Fruit fly (Drosophila melanogaster) whole organism: ENCODE results near the gene pinta.

ENCODE experiments used
- CG8478 ChIP-seq: fragments of >200 bp; optimal IDR thresholded peaks from 2 replicates; lab custom pipeline; 2018; ENCODE audit warnings: inconsistent platforms
- Dll ChIP-seq: fragments of >200 bp; optimal IDR thresholded peaks from 2 replicates; lab custom pipeline; 2017
- EcR ChIP-seq, 2 experiments: fragments of >200 bp; optimal IDR thresholded peaks; 2 replicates each; lab custom pipeline; 2017; ENCODE audit warnings: missing biosample characterization in 2 of 2, missing genetic modification characterization in 2 of 2, missing genetic modification reagents in 2 of 2
- pan ChIP-seq: fragments of >200 bp; optimal IDR thresholded peaks from 2 replicates; lab custom pipeline; 2017
- psq ChIP-seq: fragments of >200 bp; optimal IDR thresholded peaks from 2 replicates; lab custom pipeline; 2017
- usp ChIP-seq: fragments of >200 bp; optimal IDR thresholded peaks from 2 replicates; lab custom pipeline; 2017; ENCODE audit warnings: missing biosample characterization, missing genetic modification characterization, mixed read lengths

pinta gene

DNA sequence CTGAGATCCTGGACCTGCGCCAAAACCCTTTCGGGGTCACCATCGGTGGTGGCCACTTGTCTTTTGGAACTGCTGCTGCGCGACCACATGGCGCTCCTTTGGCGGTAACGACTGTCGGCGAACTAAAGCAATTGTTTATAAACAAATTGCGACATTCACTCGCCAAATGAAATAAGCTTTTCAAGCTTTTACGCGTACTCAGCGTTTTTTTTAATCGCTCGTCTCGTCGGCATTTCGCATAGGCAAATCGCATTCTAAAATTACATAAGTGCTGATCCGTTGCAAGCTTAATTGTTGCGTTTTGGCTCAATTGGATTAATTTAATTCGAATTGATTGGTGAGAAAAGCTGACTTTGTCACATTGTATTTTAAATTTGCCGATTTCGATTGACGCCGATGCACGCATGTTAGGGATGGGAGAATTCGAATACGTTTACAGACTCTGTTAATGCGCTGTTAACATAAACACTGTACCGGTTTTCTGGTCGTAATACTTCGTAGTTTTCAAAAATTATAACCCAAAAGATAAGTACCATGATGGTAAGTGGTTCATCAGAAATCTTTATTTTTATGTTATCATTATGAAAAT lies at the start of gene pinta:
pinta (minus strand) TSS at position 328 of the 589 bp plus-strand sequence.
- no peak for TF ChIP-seq Dll
- TF ChIP-seq pan: no peak
- TF ChIP-seq EcR (GFP tag; optimal IDR thresholded peaks at IDR 0.05; lab: Kevin White, UChicago): no peak
- no peak for TF ChIP-seq usp (GFP tag; lab: Kevin White, UChicago)
- TF ChIP-seq CG8478 (lab: Kevin White, UChicago): no peak
- no peak for TF ChIP-seq psq

- no peak for TF ChIP-seq EcR (GFP tag; optimal IDR thresholded peaks at IDR 0.05; lab: Kevin White, UChicago)
- no peak for TF ChIP-seq Dll
- TF ChIP-seq pan: no peak
- no peak for TF ChIP-seq psq
- no peak for TF ChIP-seq CG8478 (lab: Kevin White, UChicago)
- TF ChIP-seq usp (GFP tag; lab: Kevin White, UChicago): no peak
These were observed 45.3 kb upstream of the pinta start for dm6 chr3R:22470064-22470463.

DNA sequence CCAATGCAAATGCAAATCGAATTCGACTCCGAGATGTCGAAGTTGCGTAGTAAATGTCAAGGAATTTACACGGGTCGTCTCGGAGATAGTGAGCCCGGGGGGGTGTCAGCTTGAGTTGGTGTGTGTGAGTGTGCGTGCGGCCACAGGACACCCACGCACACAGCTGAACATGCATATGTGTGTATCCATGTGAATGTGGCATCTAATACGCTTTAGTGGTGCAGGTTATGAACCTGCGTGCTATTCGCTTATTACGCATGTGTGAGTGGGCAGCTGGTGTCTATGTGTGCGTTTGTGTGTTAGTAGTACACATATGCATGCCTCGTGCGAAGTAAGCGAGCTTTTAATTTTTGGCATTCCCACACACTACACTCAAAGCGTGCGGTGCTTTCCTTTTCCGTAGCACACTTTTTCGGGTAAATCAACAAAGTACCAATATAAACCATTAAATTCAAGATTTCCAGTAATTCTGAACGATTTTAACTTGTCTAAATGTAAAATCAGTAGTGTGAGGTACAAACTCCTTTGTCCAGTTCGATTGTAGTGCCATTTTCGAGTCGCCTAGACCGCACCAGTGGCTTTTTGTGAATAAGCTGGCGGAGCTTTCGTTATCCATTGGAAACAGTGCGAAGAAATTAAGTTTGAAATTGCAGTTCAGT lies 44.2 kb upstream of the pinta start:
- TF ChIP-seq Dll (no peak), CG8478 (lab: Kevin White, UChicago) (no peak), psq (no peak), pan (no peak), usp (GFP tag; lab: Kevin White, UChicago) (no peak), EcR (GFP tag; optimal IDR thresholded peaks at IDR 0.05; lab: Kevin White, UChicago) (no peak)

- TF ChIP-seq EcR (GFP tag; optimal IDR thresholded peaks at IDR 0.05; lab: Kevin White, UChicago): no peak
- no peak for TF ChIP-seq pan
- TF ChIP-seq CG8478 (lab: Kevin White, UChicago): no peak
- TF ChIP-seq psq: no peak
- TF ChIP-seq usp (GFP tag; lab: Kevin White, UChicago): no peak
- TF ChIP-seq Dll: no peak
These were observed 43.3 kb upstream of the pinta start, which contains the start of the genes CG5377 and Nrx-1 for dm6 chr3R:22467939-22468571. TSS of gene CG5377 (minus strand) at chr3R:22468157. TSS of gene Nrx-1 (plus strand) at chr3R:22468512.

DNA sequence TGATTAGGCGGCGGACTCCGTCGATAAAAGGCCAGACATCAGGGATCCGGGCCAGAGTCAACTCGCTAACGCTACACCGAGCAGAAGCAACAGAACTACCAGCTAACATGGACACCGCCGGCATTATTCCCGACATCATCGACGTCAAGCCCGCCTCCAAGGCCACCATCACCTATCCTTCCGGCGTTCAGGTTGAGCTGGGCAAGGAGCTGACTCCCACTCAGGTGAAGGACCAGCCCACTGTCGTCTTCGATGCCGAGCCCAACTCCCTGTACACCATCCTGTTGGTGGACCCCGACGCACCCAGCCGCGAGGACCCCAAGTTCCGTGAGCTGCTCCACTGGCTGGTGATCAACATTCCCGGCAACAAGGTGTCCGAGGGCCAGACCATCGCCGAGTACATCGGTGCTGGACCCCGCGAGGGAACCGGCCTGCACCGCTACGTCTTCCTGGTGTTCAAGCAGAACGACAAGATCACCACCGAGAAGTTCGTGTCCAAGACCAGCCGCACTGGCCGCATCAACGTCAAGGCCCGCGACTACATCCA lies 41.3 kb upstream of the pinta start, which contains the start of gene Pebp1:
Pebp1 (plus strand) TSS at position 51 of the 547 bp plus-strand sequence.
- TF ChIP-seq EcR (GFP tag; optimal IDR thresholded peaks at IDR 0.05; lab: Kevin White, UChicago): no peak
- no peak for TF ChIP-seq psq
- no peak for TF ChIP-seq usp (GFP tag; lab: Kevin White, UChicago)
- TF ChIP-seq Dll: no peak
- no peak for TF ChIP-seq CG8478 (lab: Kevin White, UChicago)
- no peak for TF ChIP-seq pan

DNA sequence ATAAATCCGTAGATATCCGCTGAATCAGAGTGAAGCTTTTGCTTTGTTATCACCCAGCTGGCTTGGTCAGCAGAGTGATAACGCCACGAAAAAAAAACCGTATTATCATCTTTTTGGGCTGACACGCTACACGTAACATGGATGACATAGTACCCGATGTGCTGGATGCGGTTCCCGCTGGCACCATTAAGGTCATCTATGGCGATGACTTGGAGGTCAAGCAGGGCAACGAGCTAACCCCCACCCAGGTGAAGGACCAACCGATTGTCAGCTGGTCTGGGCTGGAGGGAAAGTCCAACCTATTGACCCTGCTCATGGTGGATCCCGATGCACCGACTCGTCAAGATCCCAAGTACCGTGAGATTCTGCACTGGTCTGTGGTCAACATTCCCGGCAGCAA lies 40.4 kb upstream of the pinta start:
- no peak for TF ChIP-seq Dll
- TF ChIP-seq psq: no peak
- no peak for TF ChIP-seq CG8478 (lab: Kevin White, UChicago)
- TF ChIP-seq usp (GFP tag; lab: Kevin White, UChicago): no peak
- TF ChIP-seq EcR (GFP tag; optimal IDR thresholded peaks at IDR 0.05; lab: Kevin White, UChicago): no peak
- no peak for TF ChIP-seq pan

dm6 chr3R:22464611-22465113 lies 39.9 kb upstream of the pinta start, which contains the start of gene CG7054:
TSS of gene CG7054 (plus strand) at chr3R:22464985.
- no peak for TF ChIP-seq EcR (GFP tag; optimal IDR thresholded peaks at IDR 0.05; lab: Kevin White, UChicago)
- TF ChIP-seq usp (GFP tag; lab: Kevin White, UChicago): no peak
- TF ChIP-seq pan: no peak
- no peak for TF ChIP-seq psq
- no peak for TF ChIP-seq Dll
- no peak for TF ChIP-seq CG8478 (lab: Kevin White, UChicago)

dm6 chr3R:22461673-22462585 lies 37.2 kb upstream of the pinta start, which contains the start of the genes Rpn7 and AP-2mu:
TSS of gene Rpn7 (minus strand) at chr3R:22462054.
TSS of gene AP-2mu (plus strand) at chr3R:22462455.
- TF ChIP-seq EcR (GFP tag; optimal IDR thresholded peaks at IDR 0.05; lab: Kevin White, UChicago) (no peak), pan (no peak), psq (no peak), usp (GFP tag; lab: Kevin White, UChicago) (no peak), CG8478 (lab: Kevin White, UChicago) (no peak), Dll (no peak)

DNA sequence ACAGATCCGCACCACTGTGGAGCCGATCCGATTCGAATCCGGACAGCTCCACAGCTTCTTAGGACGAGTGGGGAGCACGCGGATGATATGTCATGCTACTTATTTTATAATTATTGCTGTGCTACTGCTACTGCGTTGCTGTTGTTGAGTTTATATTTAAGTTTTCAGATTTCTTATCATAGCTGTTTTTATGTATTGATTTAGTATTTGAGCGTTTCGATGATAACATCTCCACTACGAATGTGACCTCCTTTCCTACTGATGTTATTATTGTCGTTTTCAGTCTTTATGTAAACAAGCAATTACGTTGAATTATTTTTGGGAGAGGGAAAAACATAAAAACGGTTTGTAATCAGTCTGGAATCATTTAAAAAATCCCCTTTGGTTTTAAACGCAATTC lies 31.3 kb upstream of the pinta start:
- TF ChIP-seq pan: no peak
- TF ChIP-seq usp (GFP tag; lab: Kevin White, UChicago): no peak
- TF ChIP-seq Dll: no peak
- no peak for TF ChIP-seq psq
- no peak for TF ChIP-seq CG8478 (lab: Kevin White, UChicago)
- TF ChIP-seq EcR (GFP tag; optimal IDR thresholded peaks at IDR 0.05; lab: Kevin White, UChicago): no peak

dm6 chr3R:22455335-22455985 lies 30.7 kb upstream of the pinta start:
- TF ChIP-seq CG8478 (lab: Kevin White, UChicago) (no peak), Dll (no peak), EcR (GFP tag; optimal IDR thresholded peaks at IDR 0.05; lab: Kevin White, UChicago) (no peak), pan (no peak)
